Fruit fly (Drosophila melanogaster) whole organism, embryonic: ENCODE data around the gene E2f2.

Experiments used
- Asciz ChIP-seq: fragments of 200-800 bp; sonication (Bioruptor generic); optimal IDR thresholded peaks from 2 replicates; lab custom pipeline; 2017; ENCODE audit warnings: missing biosample characterization, mild to moderate bottlenecking, missing genetic modification characterization, missing genetic modification reagents
- C15 ChIP-seq: fragments of 200-800 bp; sonication (Bioruptor generic); IDR thresholded peaks from 3 replicates; pipeline ENCODE4 v1.3.6; 2022; ENCODE audit warnings: missing biosample characterization, missing genetic modification characterization
- CG10366 ChIP-seq: fragments of 200-800 bp; sonication (Bioruptor generic); IDR thresholded peaks from 2 replicates; pipeline ENCODE4 v1.3.6; 2022; ENCODE audit warnings: missing biosample characterization, missing genetic modification characterization
- CG10431 ChIP-seq: fragments of 200-800 bp; sonication (Bioruptor generic); optimal IDR thresholded peaks from 3 replicates; lab custom pipeline; 2018; ENCODE audit warnings: missing biosample characterization, mild to moderate bottlenecking, missing genetic modification characterization
- CG1233 ChIP-seq: fragments of 200-800 bp; sonication (Bioruptor generic); optimal IDR thresholded peaks from 4 replicates; lab custom pipeline; 2018; ENCODE audit warnings: missing biosample characterization, mild to moderate bottlenecking, missing genetic modification characterization
- CG13287 ChIP-seq: fragments of 200-800 bp; sonication (Bioruptor generic); IDR thresholded peaks from 2 replicates; pipeline ENCODE4 v1.3.6; 2022; ENCODE audit warnings: missing biosample characterization, missing genetic modification characterization; ENCODE audit not compliant: partially characterized antibody
- CG13775 ChIP-seq: fragments of 200-800 bp; sonication (Bioruptor generic); optimal IDR thresholded peaks from 3 replicates; lab custom pipeline; 2017; ENCODE audit warnings: missing biosample characterization, mild to moderate bottlenecking, missing genetic modification characterization
- CG1792 ChIP-seq: fragments of 200-800 bp; sonication (Bioruptor generic); optimal IDR thresholded peaks from 2 replicates; lab custom pipeline; 2016; ENCODE audit warnings: missing biosample characterization, missing genetic modification characterization
- CG18476 ChIP-seq: fragments of 200-800 bp; sonication (Bioruptor generic); optimal IDR thresholded peaks from 2 replicates; lab custom pipeline; 2016; ENCODE audit warnings: missing biosample characterization, mild to moderate bottlenecking, missing genetic modification characterization
- CG2875 ChIP-seq: fragments of 200-800 bp; sonication (Bioruptor generic); optimal IDR thresholded peaks from 2 replicates; lab custom pipeline; 2017; ENCODE audit warnings: missing biosample characterization, mild to moderate bottlenecking, missing genetic modification characterization, missing genetic modification reagents
- CG31365 ChIP-seq: fragments of 200-800 bp; sonication (Bioruptor generic); optimal IDR thresholded peaks from 2 replicates; lab custom pipeline; 2018; ENCODE audit warnings: missing biosample characterization, mild to moderate bottlenecking, missing genetic modification characterization
- CG33213 ChIP-seq: fragments of 200-800 bp; sonication (Bioruptor generic); optimal IDR thresholded peaks from 3 replicates; lab custom pipeline; 2016; ENCODE audit warnings: missing biosample characterization, missing genetic modification characterization
- CG34422 ChIP-seq: fragments of 200-800 bp; sonication (Bioruptor generic); IDR thresholded peaks from 3 replicates; pipeline ENCODE4 v1.3.6; 2022; ENCODE audit warnings: missing biosample characterization, missing genetic modification characterization
- CG4360 ChIP-seq: fragments of 200-800 bp; sonication (Bioruptor generic); IDR thresholded peaks from 2 replicates; pipeline ENCODE4 v1.3.6; 2022; ENCODE audit warnings: missing biosample characterization, missing genetic modification characterization
- CG4617 ChIP-seq: fragments of 200-800 bp; sonication (Bioruptor generic); optimal IDR thresholded peaks from 3 replicates; lab custom pipeline; 2016; ENCODE audit warnings: missing biosample characterization, missing genetic modification characterization, borderline replicate concordance
- CG6175 ChIP-seq: fragments of 200-800 bp; sonication (Bioruptor generic); IDR thresholded peaks from 3 replicates; pipeline ENCODE4 v1.3.6; 2022; ENCODE audit warnings: missing biosample characterization, missing genetic modification characterization
- CG6254 ChIP-seq: fragments of 200-800 bp; sonication (Bioruptor generic); optimal IDR thresholded peaks from 3 replicates; lab custom pipeline; 2017; ENCODE audit warnings: mild to moderate bottlenecking, missing biosample characterization, missing genetic modification reagents, missing genetic modification characterization
- CG7271 ChIP-seq: fragments of 200-800 bp; sonication (Bioruptor generic); optimal IDR thresholded peaks from 2 replicates; lab custom pipeline; 2018; ENCODE audit warnings: missing biosample characterization, mild to moderate bottlenecking, missing genetic modification characterization, moderate library complexity
- CG8089 ChIP-seq: fragments of 200-800 bp; sonication (Bioruptor generic); optimal IDR thresholded peaks from 3 replicates; lab custom pipeline; 2016; ENCODE audit warnings: missing biosample characterization, missing genetic modification characterization
- CkIIα-i1 ChIP-seq: fragments of 200-800 bp; sonication (Bioruptor generic); IDR thresholded peaks from 2 replicates; pipeline ENCODE4 v1.3.6; 2022; ENCODE audit warnings: missing biosample characterization, missing genetic modification characterization
- H2.0 ChIP-seq: fragments of 200-800 bp; sonication (Bioruptor generic); IDR thresholded peaks from 2 replicates; pipeline ENCODE4 v1.3.6; 2022; ENCODE audit warnings: missing biosample characterization, missing genetic modification characterization
- HLH54F ChIP-seq: fragments of 200-800 bp; sonication (Bioruptor generic); optimal IDR thresholded peaks from 3 replicates; lab custom pipeline; 2016; ENCODE audit warnings: missing biosample characterization, missing genetic modification characterization
- HmgZ ChIP-seq: fragments of 200-800 bp; sonication (Bioruptor generic); optimal IDR thresholded peaks from 2 replicates; lab custom pipeline; 2018; ENCODE audit warnings: missing biosample characterization, mild to moderate bottlenecking, missing genetic modification characterization
- Myb ChIP-seq: fragments of 200-800 bp; sonication (Bioruptor generic); optimal IDR thresholded peaks from 2 replicates; lab custom pipeline; 2016; ENCODE audit warnings: missing biosample characterization, missing genetic modification characterization
- Opbp ChIP-seq: fragments of 200-800 bp; sonication (Bioruptor generic); IDR thresholded peaks from 3 replicates; pipeline ENCODE4 v1.3.6; 2022; ENCODE audit warnings: missing biosample characterization, missing genetic modification characterization; ENCODE audit not compliant: partially characterized antibody
- Pdp1 ChIP-seq, 2 experiments: fragments of 200-800 bp; sonication (Bioruptor generic); optimal IDR thresholded peaks; 3 replicates each; lab custom pipeline; 2016; ENCODE audit warnings: missing biosample characterization in 2 of 2, missing genetic modification characterization in 2 of 2, mild to moderate bottlenecking in 1 of 2, moderate library complexity in 1 of 2
- TFAM ChIP-seq: fragments of 200-800 bp; sonication (Bioruptor generic); optimal IDR thresholded peaks from 2 replicates; lab custom pipeline; 2017; ENCODE audit warnings: missing biosample characterization, missing genetic modification characterization, inconsistent platforms
- Taf1 ChIP-seq: fragments of 200-800 bp; sonication (Bioruptor generic); IDR thresholded peaks from 2 replicates; pipeline ENCODE4 v1.3.6; 2022; ENCODE audit warnings: missing biosample characterization, missing genetic modification characterization
- Vsx1 ChIP-seq: fragments of 200-800 bp; sonication (Bioruptor generic); optimal IDR thresholded peaks from 2 replicates; lab custom pipeline; 2017; ENCODE audit warnings: missing biosample characterization, mild to moderate bottlenecking, missing genetic modification characterization, missing genetic modification reagents
- amos ChIP-seq: fragments of 200-800 bp; sonication (Bioruptor generic); IDR thresholded peaks from 2 replicates; pipeline ENCODE4 v1.3.6; 2022; ENCODE audit warnings: missing biosample characterization, missing genetic modification characterization; ENCODE audit not compliant: partially characterized antibody
- ap ChIP-seq: fragments of 200-800 bp; sonication (Bioruptor generic); IDR thresholded peaks from 2 replicates; pipeline ENCODE4 v1.3.6; 2022; ENCODE audit warnings: missing biosample characterization, missing genetic modification characterization
- ara ChIP-seq: fragments of 200-800 bp; sonication (Bioruptor generic); IDR thresholded peaks from 2 replicates; pipeline ENCODE4 v1.3.6; 2022; ENCODE audit warnings: missing biosample characterization, missing genetic modification characterization
- bigmax ChIP-seq: fragments of 200-800 bp; sonication (Bioruptor generic); optimal IDR thresholded peaks from 2 replicates; lab custom pipeline; 2018; ENCODE audit warnings: missing biosample characterization, mild to moderate bottlenecking, missing genetic modification characterization
- bowl ChIP-seq: fragments of 200-800 bp; sonication (Bioruptor generic); IDR thresholded peaks from 2 replicates; pipeline ENCODE4 v1.3.6; 2022; ENCODE audit warnings: missing biosample characterization, missing genetic modification characterization
- da ChIP-seq: fragments of 200-800 bp; sonication (Bioruptor generic); optimal IDR thresholded peaks from 2 replicates; lab custom pipeline; 2016; ENCODE audit warnings: missing biosample characterization, missing genetic modification characterization
- disco-r ChIP-seq: fragments of 200-800 bp; sonication (Bioruptor generic); optimal IDR thresholded peaks from 2 replicates; lab custom pipeline; 2016; ENCODE audit warnings: missing biosample characterization, missing genetic modification characterization
- dmrt11E ChIP-seq: fragments of 200-800 bp; sonication (Bioruptor generic); optimal IDR thresholded peaks from 3 replicates; lab custom pipeline; 2018; ENCODE audit warnings: missing biosample characterization, mild to moderate bottlenecking, missing genetic modification characterization, moderate library complexity
- insv ChIP-seq, 2 experiments: fragments of 200-800 bp; sonication (Bioruptor generic); optimal IDR thresholded peaks; 3 replicates each; lab custom pipeline; 2016 to 2018; ENCODE audit warnings: missing biosample characterization in 2 of 2, missing genetic modification characterization in 2 of 2
- ken ChIP-seq: fragments of 200-800 bp; sonication (Bioruptor generic); IDR thresholded peaks from 3 replicates; pipeline ENCODE4 v1.3.6; 2022; ENCODE audit warnings: missing biosample characterization, missing genetic modification characterization
- kni ChIP-seq: fragments of 200-800 bp; sonication (Bioruptor generic); optimal IDR thresholded peaks from 3 replicates; lab custom pipeline; 2017; ENCODE audit warnings: mild to moderate bottlenecking, missing biosample characterization, missing genetic modification reagents, missing genetic modification characterization
- nerfin-1 ChIP-seq: fragments of 200-800 bp; sonication (Bioruptor generic); optimal IDR thresholded peaks from 3 replicates; lab custom pipeline; 2019; ENCODE audit warnings: missing biosample characterization, mild to moderate bottlenecking, missing genetic modification characterization, moderate library complexity
- nerfin-2 ChIP-seq: fragments of 200-800 bp; sonication (Bioruptor generic); IDR thresholded peaks from 2 replicates; pipeline ENCODE4 v1.3.6; 2022; ENCODE audit warnings: missing biosample characterization, missing genetic modification characterization; ENCODE audit not compliant: partially characterized antibody
- onecut ChIP-seq: fragments of 200-800 bp; sonication (Bioruptor generic); IDR thresholded peaks from 2 replicates; pipeline ENCODE4 v1.3.6; 2022; ENCODE audit warnings: missing biosample characterization, missing genetic modification characterization
- otp ChIP-seq: fragments of 200-800 bp; sonication (Bioruptor generic); IDR thresholded peaks from 3 replicates; pipeline ENCODE4, ENCODE4 v1.3.6; 2022; ENCODE audit warnings: missing biosample characterization, missing genetic modification characterization
- pum ChIP-seq: fragments of 200-800 bp; sonication (Bioruptor generic); optimal IDR thresholded peaks from 2 replicates; lab custom pipeline; 2016; ENCODE audit warnings: missing biosample characterization, missing genetic modification characterization
- shn ChIP-seq: fragments of 200-800 bp; sonication (Bioruptor generic); optimal IDR thresholded peaks from 3 replicates; lab custom pipeline; 2016; ENCODE audit warnings: missing biosample characterization, missing genetic modification characterization
- so ChIP-seq: fragments of 200-800 bp; sonication (Bioruptor generic); IDR thresholded peaks from 3 replicates; pipeline ENCODE4 v1.3.6; 2022; ENCODE audit warnings: missing biosample characterization, missing genetic modification characterization
- ssp ChIP-seq: fragments of 200-800 bp; sonication (Bioruptor generic); IDR thresholded peaks from 2 replicates; pipeline ENCODE4 v1.3.6; 2022; ENCODE audit warnings: missing biosample characterization, missing genetic modification characterization
- stc ChIP-seq: fragments of 200-800 bp; sonication (Bioruptor generic); IDR thresholded peaks from 2 replicates; pipeline ENCODE4 v1.3.6; 2022; ENCODE audit warnings: missing biosample characterization, missing genetic modification characterization

The E2f2 gene

DNA sequence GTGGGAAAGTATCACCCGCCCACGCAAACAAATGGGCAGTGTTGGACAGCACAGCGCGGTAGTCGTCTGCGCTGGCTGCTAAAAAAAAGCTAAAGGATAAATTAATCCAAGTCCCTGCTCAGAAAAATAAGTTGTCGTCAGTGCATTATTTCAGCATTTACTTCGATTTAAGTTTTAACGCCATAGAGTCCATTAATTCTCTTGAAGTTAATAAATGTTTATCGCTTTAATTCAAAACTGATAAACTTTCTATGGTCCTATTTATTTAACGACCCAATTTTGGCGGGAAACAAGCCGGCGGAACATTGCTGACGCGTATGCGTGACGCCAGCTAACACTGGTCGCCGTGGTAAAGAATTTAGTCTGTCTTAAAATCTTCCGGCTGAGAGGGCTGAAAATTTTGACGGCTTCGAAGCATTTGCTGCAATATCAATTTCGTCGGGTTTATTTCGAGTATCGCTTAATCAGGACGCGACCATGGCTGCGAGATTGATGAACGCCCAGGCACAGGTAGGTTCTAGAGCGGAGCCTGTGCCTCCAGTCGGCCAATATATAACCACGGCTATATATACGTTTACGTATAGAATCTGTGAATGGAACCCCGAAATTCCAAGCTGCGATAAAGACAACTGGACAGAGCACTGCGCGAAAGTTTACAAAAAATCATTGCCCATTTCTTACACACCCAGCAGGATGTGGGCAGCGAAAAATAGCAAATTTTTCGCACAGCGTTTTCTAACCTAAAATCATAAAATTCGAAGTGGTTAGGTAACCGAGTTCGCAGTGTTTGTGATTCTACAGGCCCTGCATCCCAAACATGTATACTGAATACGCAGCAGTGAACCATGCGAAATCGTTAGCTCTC is 12.0 kb upstream of the E2f2 start, which contains the start of the genes mAcon1, CG43345 and CG43346 (continued):
- TF ChIP-seq CG33213 = peak; percentile 53
- TF ChIP-seq CG4617 (GFP tag; lab: Kevin White, UChicago) = peak; percentile 63
- TF ChIP-seq Vsx1 = no peak
- peak; percentile 93 for TF ChIP-seq HmgZ (tag; lab: Kevin White, UChicago)
- no peak for TF ChIP-seq H2.0 (GFP tag; lab: Robert Waterston, UW)
- peak; percentile 57; the same call in 1 of the 3 replicates for TF ChIP-seq CG34422 (GFP tag; lab: Robert Waterston, UW)
- TF ChIP-seq disco-r (GFP tag; lab: Kevin White, UChicago) = peak; percentile 67
- no peak for TF ChIP-seq CG4360
- TF ChIP-seq CG6175 (GFP tag; lab: Robert Waterston, UW) = no peak
- peak; percentile 70 for TF ChIP-seq CG1233 (GFP tag; lab: Kevin White, UChicago)
- TF ChIP-seq ara (GFP tag; lab: Robert Waterston, UW) = no peak
- TF ChIP-seq CG13287 = no peak; the same call in 1 of the 2 replicates
- peak; percentile 86 for TF ChIP-seq bigmax (GFP tag; lab: Kevin White, UChicago)
- TF ChIP-seq HLH54F = peak; percentile 93
- TF ChIP-seq stc (GFP tag; lab: Robert Waterston, UW) = no peak
- TF ChIP-seq CG7271 (tag; lab: Kevin White, UChicago) = peak; percentile 8
- TF ChIP-seq Opbp (GFP tag; lab: Robert Waterston, UW) = no peak
- TF ChIP-seq Taf1 = no peak; the same call in 1 of the 2 replicates
- TF ChIP-seq ssp (GFP tag; lab: Robert Waterston, UW) = peak; percentile 55
- TF ChIP-seq CG8089 = peak; percentile 73
- no peak for TF ChIP-seq ap (GFP tag; lab: Robert Waterston, UW)
- TF ChIP-seq bowl (GFP tag; lab: Robert Waterston, UW) = no peak
- TF ChIP-seq CG31365 (tag; lab: Kevin White, UChicago) = no peak
- peak; percentile 79 for TF ChIP-seq kni (GFP tag; lab: Kevin White, UChicago)
- TF ChIP-seq CG10431 (GFP tag; lab: Kevin White, UChicago) = peak; percentile 44
- peak; percentile 53 for TF ChIP-seq CG10366 (GFP tag; lab: Robert Waterston, UW)
- peak; percentile 87 for TF ChIP-seq Myb
- peak in 1 of 2 experiments; percentile 34 for TF ChIP-seq insv (GFP tag; optimal IDR thresholded peaks at IDR 0.05; lab: Kevin White, UChicago)
- no peak for TF ChIP-seq otp (GFP tag; lab: Robert Waterston, UW)
- TF ChIP-seq onecut (GFP tag; lab: Robert Waterston, UW) = no peak; the same call in none of the 2 replicates
- peak; percentile 71 for TF ChIP-seq nerfin-1 (tag; lab: Kevin White, UChicago)
- TF ChIP-seq CG2875 (GFP tag; lab: Kevin White, UChicago) = no peak
- peak; percentile 83 for TF ChIP-seq CG1792 (GFP tag; lab: Kevin White, UChicago)
- no peak for TF ChIP-seq C15 (GFP tag; lab: Robert Waterston, UW)
- TF ChIP-seq Pdp1 (GFP tag; optimal IDR thresholded peaks at IDR 0.05; lab: Kevin White, UChicago) = peak; percentile 83 to 97
- peak; percentile 23; the same call in 1 of the 3 replicates for TF ChIP-seq ken
- TF ChIP-seq da (GFP tag; lab: Kevin White, UChicago) = peak; percentile 37
- peak; percentile 73 for TF ChIP-seq dmrt11E
- TF ChIP-seq CG13775 (GFP tag; lab: Kevin White, UChicago) = peak; percentile 87
- TF ChIP-seq pum (GFP tag; lab: Kevin White, UChicago) = peak; percentile 90
- no peak for TF ChIP-seq CkIIα-i1 (GFP tag; lab: Robert Waterston, UW)
- TF ChIP-seq shn = peak; percentile 92
- no peak for TF ChIP-seq amos (GFP tag; lab: Robert Waterston, UW)
- TF ChIP-seq TFAM (GFP tag; lab: Kevin White, UChicago) = no peak
- TF ChIP-seq so = no peak
- peak; percentile 24 for TF ChIP-seq CG6254 (GFP tag; lab: Kevin White, UChicago)
- peak; percentile 68 for TF ChIP-seq CG18476 (GFP tag; lab: Kevin White, UChicago)
- TF ChIP-seq nerfin-2 (GFP tag; lab: Robert Waterston, UW) = no peak
- TF ChIP-seq Asciz (GFP tag; lab: Kevin White, UChicago) = no peak
